Worm (Caenorhabditis elegans) whole organism, L4/young adult: ENCODE data around the gene hpo-26.

Experiments
- W03F9.2 ChIP-seq: fragments of 150-350 bp; optimal IDR thresholded peaks from 2 replicates; lab custom pipeline; 2014; ENCODE audit warnings: missing biosample characterization, missing genetic modification characterization
- dao-5 ChIP-seq: sonication (generic microtip); optimal IDR thresholded peaks from 2 replicates; lab custom pipeline; 2016; ENCODE audit warnings: missing genotype, missing genetic modification characterization, moderate library complexity, missing compliant biosample characterization
- him-1 ChIP-seq: sonication (generic microtip); optimal IDR thresholded peaks from 2 replicates; lab custom pipeline; 2016; ENCODE audit warnings: missing genotype, missing genetic modification reagents, missing genetic modification characterization, missing compliant biosample characterization

DNA sequence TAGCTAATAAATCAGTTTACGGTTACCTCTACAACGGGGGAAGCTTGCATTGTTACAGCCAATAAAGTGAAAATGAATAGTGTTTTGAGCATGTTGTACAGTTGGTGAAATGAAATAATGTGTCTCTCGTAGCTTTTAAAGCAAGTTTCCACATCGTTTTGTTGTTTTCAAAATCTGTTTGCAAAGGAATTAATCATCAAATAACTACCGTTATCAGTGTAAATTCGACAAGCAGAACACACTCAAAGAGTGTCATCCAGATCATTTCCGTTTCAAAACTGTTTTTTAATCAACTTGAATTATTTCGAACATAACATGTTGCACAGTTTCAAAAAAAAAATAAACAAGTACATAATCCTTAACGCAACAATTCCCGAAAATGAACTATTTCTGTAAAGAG lies 24.2 kb upstream of the hpo-26 start, which contains the start of gene spp-27:
- TF ChIP-seq dao-5 (tag; lab: Kevin White, UChicago) (no peak), W03F9.2 (tag; lab: Kevin White, UChicago) (no peak), him-1 (no peak)
